Fruit fly (Drosophila melanogaster) whole organism, embryonic: ENCODE results near the gene unc-119.

Experiments used
- Atf3 ChIP-seq: fragments of 200-800 bp; sonication (Bioruptor generic); optimal IDR thresholded peaks from 3 replicates; lab custom pipeline; 2016; ENCODE audit warnings: missing biosample characterization, missing genetic modification characterization
- Awh ChIP-seq: fragments of 200-800 bp; sonication (Bioruptor generic); IDR thresholded peaks from 2 replicates; pipeline ENCODE4, ENCODE4 v1.3.6; 2022; ENCODE audit warnings: missing biosample characterization, missing genetic modification characterization
- CG10267 ChIP-seq: fragments of 200-800 bp; sonication (Bioruptor generic); optimal IDR thresholded peaks from 2 replicates; lab custom pipeline; 2018; ENCODE audit warnings: missing biosample characterization, mild to moderate bottlenecking, missing genetic modification characterization, moderate library complexity
- CG10543 ChIP-seq: fragments of 200-800 bp; sonication (Bioruptor generic); optimal IDR thresholded peaks from 3 replicates; lab custom pipeline; 2017; ENCODE audit warnings: missing biosample characterization, mild to moderate bottlenecking, missing genetic modification characterization, moderate library complexity
- CG11247 ChIP-seq: fragments of 200-800 bp; sonication (Bioruptor generic); IDR thresholded peaks from 2 replicates; pipeline ENCODE4 v1.3.6; 2022; ENCODE audit warnings: missing biosample characterization, missing genetic modification characterization
- CG11695 ChIP-seq: fragments of 200-800 bp; sonication (Bioruptor generic); IDR thresholded peaks from 3 replicates; pipeline ENCODE4 v1.3.6; 2022; ENCODE audit warnings: missing biosample characterization, missing genetic modification characterization
- CG11723 ChIP-seq: fragments of 200-800 bp; sonication (Bioruptor generic); optimal IDR thresholded peaks from 2 replicates; lab custom pipeline; 2017; ENCODE audit warnings: missing biosample characterization, mild to moderate bottlenecking, missing genetic modification characterization
- CG12104 ChIP-seq: fragments of 200-800 bp; sonication (Bioruptor generic); optimal IDR thresholded peaks from 3 replicates; lab custom pipeline; 2016; ENCODE audit warnings: missing biosample characterization, missing genetic modification characterization
- CG12219 ChIP-seq: fragments of 200-800 bp; sonication (Bioruptor generic); optimal IDR thresholded peaks from 3 replicates; lab custom pipeline; 2018; ENCODE audit warnings: missing biosample characterization, mild to moderate bottlenecking, missing genetic modification characterization
- CG14014 ChIP-seq: fragments of 200-800 bp; sonication (Bioruptor generic); IDR thresholded peaks from 2 replicates; pipeline ENCODE4 v1.3.6; 2022; ENCODE audit warnings: missing biosample characterization, missing genetic modification characterization
- CG14441 ChIP-seq: fragments of 200-800 bp; sonication (Bioruptor generic); IDR thresholded peaks from 2 replicates; pipeline ENCODE4 v1.3.6; 2022; ENCODE audit warnings: missing biosample characterization, missing genetic modification characterization
- CG15073 ChIP-seq: fragments of 200-800 bp; sonication (Bioruptor generic); optimal IDR thresholded peaks from 2 replicates; lab custom pipeline; 2016; ENCODE audit warnings: missing biosample characterization, missing genetic modification characterization
- CG1529 ChIP-seq: fragments of 200-800 bp; sonication (Bioruptor generic); optimal IDR thresholded peaks from 3 replicates; lab custom pipeline; 2018; ENCODE audit warnings: missing biosample characterization, missing genetic modification characterization
- CG15601 ChIP-seq: fragments of 200-800 bp; sonication (Bioruptor generic); optimal IDR thresholded peaks from 3 replicates; lab custom pipeline; 2019; ENCODE audit warnings: missing biosample characterization, mild to moderate bottlenecking, missing genetic modification characterization, moderate library complexity
- CG1603 ChIP-seq: fragments of 200-800 bp; sonication (Bioruptor generic); optimal IDR thresholded peaks from 2 replicates; lab custom pipeline; 2019; ENCODE audit warnings: missing biosample characterization, mild to moderate bottlenecking, missing genetic modification characterization, moderate library complexity
- CG17359 ChIP-seq: fragments of 200-800 bp; sonication (Bioruptor generic); optimal IDR thresholded peaks from 3 replicates; lab custom pipeline; 2018; ENCODE audit warnings: missing biosample characterization, mild to moderate bottlenecking, missing genetic modification characterization, moderate library complexity
- CG2712 ChIP-seq: fragments of 200-800 bp; optimal IDR thresholded peaks from 3 replicates; lab custom pipeline; 2019; ENCODE audit warnings: missing biosample characterization, mild to moderate bottlenecking, missing genetic modification characterization, moderate library complexity
- CG3163 ChIP-seq: fragments of 200-800 bp; sonication (Bioruptor generic); optimal IDR thresholded peaks from 3 replicates; lab custom pipeline; 2016; ENCODE audit warnings: missing biosample characterization, missing genetic modification characterization
- CG32767 ChIP-seq: fragments of 200-800 bp; sonication (Bioruptor generic); IDR thresholded peaks from 2 replicates; pipeline ENCODE4 v1.3.6; 2022; ENCODE audit warnings: missing biosample characterization, missing genetic modification characterization
- CG4424 ChIP-seq: fragments of 200-800 bp; sonication (Bioruptor generic); optimal IDR thresholded peaks from 3 replicates; lab custom pipeline; 2016; ENCODE audit warnings: missing biosample characterization, missing genetic modification characterization
- CG4820 ChIP-seq: fragments of 200-800 bp; sonication (Bioruptor generic); optimal IDR thresholded peaks from 3 replicates; lab custom pipeline; 2016; ENCODE audit warnings: missing biosample characterization, missing genetic modification characterization
- CG7271 ChIP-seq: fragments of 200-800 bp; sonication (Bioruptor generic); optimal IDR thresholded peaks from 2 replicates; lab custom pipeline; 2018; ENCODE audit warnings: missing biosample characterization, mild to moderate bottlenecking, missing genetic modification characterization, moderate library complexity
- CG7372 ChIP-seq: fragments of 200-800 bp; sonication (Bioruptor generic); IDR thresholded peaks from 2 replicates; pipeline ENCODE4 v1.3.6; 2022; ENCODE audit warnings: missing biosample characterization, missing genetic modification characterization
- CG7963 ChIP-seq: fragments of 200-800 bp; sonication (Bioruptor generic); IDR thresholded peaks from 3 replicates; pipeline ENCODE4 v1.3.6; 2022; ENCODE audit warnings: missing biosample characterization, missing genetic modification characterization; ENCODE audit not compliant: partially characterized antibody
- Fer2 ChIP-seq: fragments of 200-800 bp; sonication (Bioruptor generic); optimal IDR thresholded peaks from 2 replicates; lab custom pipeline; 2018; ENCODE audit warnings: missing biosample characterization, mild to moderate bottlenecking, missing genetic modification characterization, moderate library complexity
- H2.0 ChIP-seq: fragments of 200-800 bp; sonication (Bioruptor generic); IDR thresholded peaks from 2 replicates; pipeline ENCODE4 v1.3.6; 2022; ENCODE audit warnings: missing biosample characterization, missing genetic modification characterization
- Hmx ChIP-seq: fragments of 200-800 bp; sonication (Bioruptor generic); optimal IDR thresholded peaks from 2 replicates; lab custom pipeline; 2016; ENCODE audit warnings: missing biosample characterization, missing genetic modification characterization
- MBD-R2 ChIP-seq: fragments of 200-800 bp; sonication (Bioruptor generic); IDR thresholded peaks from 2 replicates; pipeline ENCODE4 v1.3.6; 2022; ENCODE audit warnings: missing biosample characterization, missing genetic modification characterization
- Med ChIP-seq: fragments of 200-800 bp; sonication (Bioruptor generic); peaks from one replicate; lab custom pipeline; 2016; ENCODE audit warnings: missing biosample characterization, missing genetic modification characterization, mild to moderate bottlenecking, inconsistent platforms, moderate library complexity
- Myb ChIP-seq: fragments of 200-800 bp; sonication (Bioruptor generic); optimal IDR thresholded peaks from 2 replicates; lab custom pipeline; 2016; ENCODE audit warnings: missing biosample characterization, missing genetic modification characterization
- Oli ChIP-seq: fragments of 200-800 bp; sonication (Bioruptor generic); optimal IDR thresholded peaks from 2 replicates; lab custom pipeline; 2018; ENCODE audit warnings: missing biosample characterization, mild to moderate bottlenecking, missing genetic modification characterization, moderate library complexity
- Sin3A ChIP-seq: fragments of >200 bp; optimal IDR thresholded peaks from 2 replicates; lab custom pipeline; 2018
- Sox102F ChIP-seq: fragments of 200-800 bp; sonication (Bioruptor generic); optimal IDR thresholded peaks from 2 replicates; lab custom pipeline; 2018; ENCODE audit warnings: missing biosample characterization, mild to moderate bottlenecking, missing genetic modification characterization, moderate library complexity
- abd-A ChIP-seq: fragments of 200-800 bp; sonication (Bioruptor generic); optimal IDR thresholded peaks from 3 replicates; lab custom pipeline; 2019; ENCODE audit warnings: missing biosample characterization, mild to moderate bottlenecking, missing genetic modification characterization, moderate library complexity
- ara ChIP-seq: fragments of 200-800 bp; sonication (Bioruptor generic); IDR thresholded peaks from 2 replicates; pipeline ENCODE4 v1.3.6; 2022; ENCODE audit warnings: missing biosample characterization, missing genetic modification characterization
- bcd ChIP-seq: fragments of 200-800 bp; sonication (Bioruptor generic); optimal IDR thresholded peaks from 2 replicates; lab custom pipeline; 2017; ENCODE audit warnings: missing biosample characterization, mild to moderate bottlenecking, missing genetic modification characterization
- bsh ChIP-seq, 2 experiments: fragments of 200-800 bp; sonication (Bioruptor generic); optimal IDR thresholded peaks; 2 replicates each; lab custom pipeline; 2017 to 2018; ENCODE audit warnings: mild to moderate bottlenecking in 2 of 2, missing biosample characterization in 2 of 2, missing genetic modification characterization in 2 of 2, moderate library complexity in 1 of 2
- chm ChIP-seq: fragments of 200-800 bp; sonication (Bioruptor generic); IDR thresholded peaks from 2 replicates; pipeline ENCODE4 v1.3.6; 2022; ENCODE audit warnings: missing biosample characterization, missing genetic modification characterization
- dpn ChIP-seq, 2 experiments: fragments of 200-800 bp; sonication (Bioruptor generic); optimal IDR thresholded peaks; 3 replicates each; lab custom pipeline; 2016; ENCODE audit warnings: missing biosample characterization in 2 of 2, missing genetic modification characterization in 2 of 2
- gfzf ChIP-seq: fragments of 200-800 bp; sonication (Bioruptor generic); optimal IDR thresholded peaks from 2 replicates; lab custom pipeline; 2016; ENCODE audit warnings: missing biosample characterization, mild to moderate bottlenecking, missing genetic modification characterization, moderate library complexity
- gsb-n ChIP-seq: fragments of 200-800 bp; sonication (Bioruptor generic); optimal IDR thresholded peaks from 3 replicates; lab custom pipeline; 2018; ENCODE audit warnings: missing biosample characterization, mild to moderate bottlenecking, missing genetic modification characterization
- insv ChIP-seq, 2 experiments: fragments of 200-800 bp; sonication (Bioruptor generic); optimal IDR thresholded peaks; 3 replicates each; lab custom pipeline; 2016 to 2018; ENCODE audit warnings: missing biosample characterization in 2 of 2, missing genetic modification characterization in 2 of 2
- lab ChIP-seq: fragments of 200-800 bp; sonication (Bioruptor generic); optimal IDR thresholded peaks from 3 replicates; lab custom pipeline; 2017; ENCODE audit warnings: missing biosample characterization, missing genetic modification characterization, mild to moderate bottlenecking, moderate library complexity, missing genetic modification reagents
- mld ChIP-seq: fragments of 200-800 bp; sonication (Bioruptor generic); IDR thresholded peaks from 3 replicates; pipeline ENCODE4 v1.3.6; 2022; ENCODE audit warnings: missing biosample characterization, missing genetic modification characterization; ENCODE audit not compliant: partially characterized antibody
- pros ChIP-seq: fragments of 200-800 bp; sonication (Bioruptor generic); optimal IDR thresholded peaks from 3 replicates; lab custom pipeline; 2019; ENCODE audit warnings: missing biosample characterization, mild to moderate bottlenecking, missing genetic modification characterization, moderate library complexity
- ro ChIP-seq: fragments of 200-800 bp; sonication (Bioruptor generic); IDR thresholded peaks from 2 replicates; pipeline ENCODE4 v1.3.6; 2022; ENCODE audit warnings: missing biosample characterization, missing genetic modification characterization
- sqz ChIP-seq: fragments of 200-800 bp; sonication (Bioruptor generic); optimal IDR thresholded peaks from 3 replicates; lab custom pipeline; 2018; ENCODE audit warnings: missing biosample characterization, mild to moderate bottlenecking, missing genetic modification characterization
- sr ChIP-seq: fragments of 200-800 bp; sonication (Bioruptor generic); IDR thresholded peaks from 3 replicates; pipeline ENCODE4 v1.3.6; 2022; ENCODE audit warnings: missing biosample characterization, missing genetic modification characterization
- ssp ChIP-seq: fragments of 200-800 bp; sonication (Bioruptor generic); IDR thresholded peaks from 2 replicates; pipeline ENCODE4 v1.3.6; 2022; ENCODE audit warnings: missing biosample characterization, missing genetic modification characterization
- tin ChIP-seq: fragments of 200-800 bp; sonication (Bioruptor generic); optimal IDR thresholded peaks from 3 replicates; lab custom pipeline; 2016; ENCODE audit warnings: missing biosample characterization, missing genetic modification characterization
- z ChIP-seq: fragments of 200-800 bp; sonication (Bioruptor generic); IDR thresholded peaks from 3 replicates; pipeline ENCODE4 v1.3.6; 2022; ENCODE audit warnings: missing biosample characterization, missing genetic modification characterization
- zfh1 ChIP-seq: fragments of 200-800 bp; sonication (Bioruptor generic); IDR thresholded peaks from 3 replicates; pipeline ENCODE4 v1.3.6; 2022; ENCODE audit warnings: missing biosample characterization, missing genetic modification characterization

The unc-119 gene

DNA sequence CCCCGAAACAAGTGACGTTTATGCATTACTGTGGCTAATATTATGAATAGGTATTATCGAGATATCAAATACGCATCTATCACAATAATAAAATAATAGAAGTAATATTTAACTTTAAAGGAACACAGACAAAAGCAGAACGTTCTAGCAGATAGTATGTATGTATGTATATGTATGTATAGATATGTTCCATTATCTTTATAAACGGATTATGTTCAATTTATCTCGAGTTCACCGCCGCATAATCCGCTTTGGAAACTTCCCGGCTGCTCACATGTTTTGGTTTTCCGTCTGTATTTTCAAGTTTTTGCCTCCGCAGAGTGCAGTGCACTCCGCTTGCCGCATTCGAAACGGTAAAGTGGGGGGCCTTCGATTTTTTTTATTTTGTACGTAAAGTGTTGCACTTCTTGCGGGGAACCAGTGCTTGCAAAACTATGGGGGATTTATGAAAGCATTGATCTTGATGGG, 44.5 kb upstream of the unc-119 start (continued):
- TF ChIP-seq CG12104 (GFP tag; lab: Kevin White, UChicago) (no peak), ara (GFP tag; lab: Robert Waterston, UW) (peak; percentile 48; the same call in 1 of the 2 replicates), CG7963 (GFP tag; lab: Robert Waterston, UW) (no peak), Hmx (GFP tag; lab: Kevin White, UChicago) (no peak), CG1529 (GFP tag; lab: Kevin White, UChicago) (no peak), CG11695 (GFP tag; lab: Robert Waterston, UW) (no peak), abd-A (tag; lab: Kevin White, UChicago) (no peak), CG11247 (GFP tag; lab: Robert Waterston, UW) (no peak), Sox102F (peak; percentile 47), CG7271 (tag; lab: Kevin White, UChicago) (no peak), Awh (GFP tag; lab: Robert Waterston, UW) (no peak), insv (GFP tag; optimal IDR thresholded peaks at IDR 0.05; lab: Kevin White, UChicago) (no peak), tin (no peak), CG3163 (GFP tag; lab: Kevin White, UChicago) (no peak), Med (GFP tag; lab: Kevin White, UChicago) (no peak), Myb (GFP tag; lab: Kevin White, UChicago) (no peak), Sin3A (lab: Kevin White, UChicago) (no peak), CG11723 (GFP tag; lab: Kevin White, UChicago) (no peak), bcd (GFP tag; lab: Kevin White, UChicago) (no peak), CG10267 (tag; lab: Kevin White, UChicago) (peak; percentile 56), gfzf (GFP tag; lab: Kevin White, UChicago) (no peak), zfh1 (GFP tag; lab: Robert Waterston, UW) (no peak; the same call in 2 of the 3 replicates), Oli (peak; percentile 19), CG14441 (GFP tag; lab: Robert Waterston, UW) (no peak), CG10543 (no peak), gsb-n (tag; lab: Kevin White, UChicago) (peak; percentile 62), Atf3 (GFP tag; lab: Kevin White, UChicago) (no peak), ssp (GFP tag; lab: Robert Waterston, UW) (no peak), dpn (GFP tag; optimal IDR thresholded peaks at IDR 0.05; lab: Kevin White, UChicago) (no peak), CG1603 (tag; lab: Kevin White, UChicago) (peak; percentile 66), CG14014 (GFP tag; lab: Robert Waterston, UW) (no peak), CG17359 (peak; percentile 38), H2.0 (no peak), sr (GFP tag; lab: Robert Waterston, UW) (no peak), CG4424 (GFP tag; lab: Kevin White, UChicago) (peak; percentile 4), mld (GFP tag; lab: Robert Waterston, UW) (no peak), sqz (GFP tag; lab: Kevin White, UChicago) (no peak), MBD-R2 (GFP tag; lab: Robert Waterston, UW) (no peak), CG12219 (GFP tag; lab: Kevin White, UChicago) (peak; percentile 26), CG4820 (GFP tag; lab: Kevin White, UChicago) (peak; percentile 99), chm (GFP tag; lab: Robert Waterston, UW) (peak; percentile 10; the same call in 1 of the 2 replicates), CG32767 (GFP tag; lab: Robert Waterston, UW) (no peak), CG15601 (tag; lab: Kevin White, UChicago) (peak; percentile 66), pros (GFP tag; lab: Kevin White, UChicago) (no peak), Fer2 (tag; lab: Kevin White, UChicago) (no peak), bsh (GFP tag; optimal IDR thresholded peaks at IDR 0.05; lab: Kevin White, UChicago) (peak in 1 of 2 experiments; percentile 74), lab (no peak), CG7372 (GFP tag; lab: Robert Waterston, UW) (no peak), ro (GFP tag; lab: Robert Waterston, UW) (no peak), CG15073 (GFP tag; lab: Kevin White, UChicago) (no peak), z (GFP tag; lab: Robert Waterston, UW) (no peak), CG2712 (tag; lab: Kevin White, UChicago) (peak; percentile 71)
